Worm (Caenorhabditis elegans) whole organism, L1 larva: Measurements from ENCODE around the gene cgh-1.

Experiments used
- C16A3.4 ChIP-seq: fragments of 150-350 bp; optimal IDR thresholded peaks from 2 replicates; lab custom pipeline; 2014; ENCODE audit warnings: missing biosample characterization, missing genetic modification characterization
- C34B4.2 ChIP-seq: sonication (generic microtip); optimal IDR thresholded peaks from 2 replicates; lab custom pipeline; 2017; ENCODE audit warnings: mild to moderate bottlenecking, missing genetic modification characterization, missing compliant biosample characterization
- F16B12.6 ChIP-seq: fragments of 150-350 bp; optimal IDR thresholded peaks from 2 replicates; lab custom pipeline; 2014; ENCODE audit warnings: missing biosample characterization, missing genetic modification characterization
- Y116A8C.19 ChIP-seq: sonication (generic microtip); optimal IDR thresholded peaks from 2 replicates; lab custom pipeline; 2016; ENCODE audit warnings: missing compliant biosample characterization, missing genetic modification characterization, borderline replicate concordance
- aha-1 ChIP-seq: fragments of 150-350 bp; optimal IDR thresholded peaks from 2 replicates; lab custom pipeline; 2014; ENCODE audit warnings: missing biosample characterization, missing genetic modification characterization
- alr-1 ChIP-seq: fragments of 200-800 bp; sonication (Bioruptor generic); optimal IDR thresholded peaks from 2 replicates; lab custom pipeline; 2018; ENCODE audit warnings: borderline replicate concordance, mild to moderate bottlenecking, missing genetic modification characterization, missing compliant biosample characterization
- ama-1 ChIP-seq: fragments of 150-350 bp; optimal IDR thresholded peaks from 2 replicates; lab custom pipeline; 2014
- ceh-8 ChIP-seq: fragments of 200-800 bp; sonication (Bioruptor generic); optimal IDR thresholded peaks from 2 replicates; lab custom pipeline; 2018; ENCODE audit warnings: mild to moderate bottlenecking, missing genetic modification characterization, moderate library complexity, missing compliant biosample characterization
- ceh-82 ChIP-seq, 3 experiments: fragments of 150-350 bp in 1 of 3; sonication (generic microtip) in 2 of 3; optimal IDR thresholded peaks; 2 replicates each; lab custom pipeline; 2014 to 2017; ENCODE audit warnings: missing biosample characterization in 3 of 3, missing genetic modification characterization in 3 of 3
- ceh-88 ChIP-seq: fragments of 200-800 bp; sonication (Bioruptor generic); IDR thresholded peaks from 2 replicates; pipeline ENCODE4 v1.3.6; 2022; ENCODE audit warnings: missing genetic modification characterization, missing compliant biosample characterization
- ceh-90 ChIP-seq: sonication (generic microtip); optimal IDR thresholded peaks from 2 replicates; lab custom pipeline; 2016; ENCODE audit warnings: missing genetic modification characterization, missing compliant biosample characterization
- ces-1 ChIP-seq: fragments of 150-350 bp; optimal IDR thresholded peaks from 2 replicates; lab custom pipeline; 2014; ENCODE audit warnings: missing biosample characterization, missing genetic modification reagents, missing genetic modification characterization
- dpl-1 ChIP-seq, 3 experiments: fragments of 150-350 bp in 2 of 3; sonication (generic microtip) in 1 of 3; optimal IDR thresholded peaks; 2 replicates each; lab custom pipeline; 2014 to 2017; ENCODE audit warnings: missing biosample characterization in 3 of 3, missing genetic modification characterization in 3 of 3, missing genetic modification reagents in 3 of 3
- ets-5 ChIP-seq: fragments of 200-800 bp; sonication (Bioruptor generic); IDR thresholded peaks from 2 replicates; pipeline ENCODE4 v1.3.6; 2022; ENCODE audit warnings: missing genetic modification characterization, missing compliant biosample characterization
- fkh-4 ChIP-seq: sonication (generic microtip); optimal IDR thresholded peaks from 2 replicates; lab custom pipeline; 2016; ENCODE audit warnings: missing compliant biosample characterization, missing genetic modification characterization, borderline replicate concordance
- fkh-8 ChIP-seq: sonication (generic microtip); optimal IDR thresholded peaks from 2 replicates; lab custom pipeline; 2016; ENCODE audit warnings: mild to moderate bottlenecking, missing genetic modification characterization, missing compliant biosample characterization
- fos-1 ChIP-seq: fragments of 150-350 bp; optimal IDR thresholded peaks from 2 replicates; lab custom pipeline; 2014; ENCODE audit warnings: missing biosample characterization, missing genetic modification characterization
- hlh-17 ChIP-seq: fragments of 200-800 bp; sonication (Bioruptor generic); optimal IDR thresholded peaks from 2 replicates; lab custom pipeline; 2018; ENCODE audit warnings: missing genetic modification characterization, mild to moderate bottlenecking, missing compliant biosample characterization, moderate library complexity, borderline replicate concordance
- hlh-4 ChIP-seq: sonication (generic microtip); optimal IDR thresholded peaks from 2 replicates; lab custom pipeline; 2016; ENCODE audit warnings: mild to moderate bottlenecking, missing genetic modification characterization, missing compliant biosample characterization
- hpl-2 ChIP-seq: fragments of 150-350 bp; optimal IDR thresholded peaks from 2 replicates; lab custom pipeline; 2014; ENCODE audit warnings: missing biosample characterization, missing genetic modification reagents, missing genetic modification characterization
- irx-1 ChIP-seq: sonication (generic microtip); optimal IDR thresholded peaks from 2 replicates; lab custom pipeline; 2016; ENCODE audit warnings: missing genetic modification characterization, missing compliant biosample characterization
- lin-14 ChIP-seq: fragments of 200-800 bp; sonication (Bioruptor generic); optimal IDR thresholded peaks from 2 replicates; lab custom pipeline; 2018; ENCODE audit warnings: mild to moderate bottlenecking, missing genetic modification characterization, moderate library complexity, missing compliant biosample characterization
- lin-15B ChIP-seq: fragments of 150-350 bp; sonication (generic microtip); optimal IDR thresholded peaks from 3 replicates; lab custom pipeline; 2014; ENCODE audit warnings: missing biosample characterization, missing genetic modification characterization
- lin-35 ChIP-seq, 2 experiments: fragments of 150-350 bp; optimal IDR thresholded peaks; 2 replicates each; lab custom pipeline; 2014; ENCODE audit warnings: missing biosample characterization in 2 of 2, missing genetic modification characterization in 2 of 2, missing genetic modification reagents in 2 of 2
- lir-3 ChIP-seq: sonication (generic microtip); optimal IDR thresholded peaks from 2 replicates; lab custom pipeline; 2016; ENCODE audit warnings: mild to moderate bottlenecking, missing genetic modification characterization, moderate library complexity, missing compliant biosample characterization; ENCODE audit not compliant: poor library complexity
- mab-9 ChIP-seq: fragments of 200-800 bp; sonication (Bioruptor generic); IDR thresholded peaks from 2 replicates; pipeline ENCODE4 v1.3.6; 2022; ENCODE audit warnings: missing genetic modification reagents, missing genetic modification characterization, missing compliant biosample characterization
- mdl-1 ChIP-seq, 2 experiments: fragments of 150-350 bp; optimal IDR thresholded peaks; 2 replicates each; lab custom pipeline; 2014 to 2017; ENCODE audit warnings: missing biosample characterization in 2 of 2, missing genetic modification characterization in 2 of 2, inconsistent platforms in 1 of 2
- mep-1 ChIP-seq: fragments of 150-350 bp; optimal IDR thresholded peaks from 2 replicates; lab custom pipeline; 2014; ENCODE audit warnings: missing biosample characterization, missing genetic modification characterization
- nhr-11 ChIP-seq: fragments of 150-350 bp; optimal IDR thresholded peaks from 2 replicates; lab custom pipeline; 2014; ENCODE audit warnings: missing biosample characterization, missing genetic modification characterization
- nhr-237 ChIP-seq: fragments of 150-350 bp; optimal IDR thresholded peaks from 2 replicates; lab custom pipeline; 2014; ENCODE audit warnings: missing biosample characterization, missing genetic modification characterization
- nhr-28 ChIP-seq: fragments of 150-350 bp; optimal IDR thresholded peaks from 2 replicates; lab custom pipeline; 2014; ENCODE audit warnings: missing biosample characterization, missing genetic modification characterization
- nhr-47 ChIP-seq: sonication (generic microtip); optimal IDR thresholded peaks from 2 replicates; lab custom pipeline; 2016; ENCODE audit warnings: mild to moderate bottlenecking, missing genetic modification characterization, moderate library complexity, missing compliant biosample characterization
- nhr-77 ChIP-seq: fragments of 150-350 bp; optimal IDR thresholded peaks from 2 replicates; lab custom pipeline; 2014; ENCODE audit warnings: missing biosample characterization, missing genetic modification characterization
- pag-3 ChIP-seq: sonication (generic microtip); optimal IDR thresholded peaks from 2 replicates; lab custom pipeline; 2017; ENCODE audit warnings: missing genetic modification characterization, mild to moderate bottlenecking, missing compliant biosample characterization, antibody characterized with exemption, borderline replicate concordance; ENCODE audit not compliant: insufficient read depth
- rnt-1 ChIP-seq: sonication (generic microtip); optimal IDR thresholded peaks from 2 replicates; lab custom pipeline; 2016; ENCODE audit warnings: mild to moderate bottlenecking, missing genetic modification characterization, moderate library complexity, missing compliant biosample characterization
- skn-1 ChIP-seq: fragments of 150-350 bp; optimal IDR thresholded peaks from 2 replicates; lab custom pipeline; 2014; ENCODE audit warnings: missing biosample characterization, missing genetic modification characterization
- snpc-4 ChIP-seq: fragments of 150-350 bp; optimal IDR thresholded peaks from 2 replicates; lab custom pipeline; 2014; ENCODE audit warnings: missing biosample characterization, missing genetic modification characterization
- sptf-1 ChIP-seq: fragments of 150-350 bp; optimal IDR thresholded peaks from 2 replicates; lab custom pipeline; 2014; ENCODE audit warnings: missing biosample characterization, missing genetic modification characterization
- sup-37 ChIP-seq: fragments of 200-800 bp; sonication (Bioruptor generic); optimal IDR thresholded peaks from 2 replicates; lab custom pipeline; 2018; ENCODE audit warnings: mild to moderate bottlenecking, missing genetic modification characterization, missing compliant biosample characterization
- swsn-7 ChIP-seq: sonication (generic microtip); optimal IDR thresholded peaks from 2 replicates; lab custom pipeline; 2016; ENCODE audit warnings: missing genetic modification characterization, missing compliant biosample characterization
- tlp-1 ChIP-seq: fragments of 150-350 bp; optimal IDR thresholded peaks from 2 replicates; lab custom pipeline; 2014; ENCODE audit warnings: missing biosample characterization, missing genetic modification characterization
- unc-30 ChIP-seq: sonication (generic microtip); optimal IDR thresholded peaks from 2 replicates; lab custom pipeline; 2017; ENCODE audit warnings: missing biosample characterization, missing genetic modification characterization
- unc-98 ChIP-seq: fragments of 200-800 bp; sonication (Bioruptor generic); IDR thresholded peaks from 2 replicates; pipeline ENCODE4 v1.3.6; 2022; ENCODE audit warnings: missing genetic modification characterization, missing compliant biosample characterization
- vab-15 ChIP-seq: sonication (generic microtip); optimal IDR thresholded peaks from 2 replicates; lab custom pipeline; 2017; ENCODE audit warnings: missing genotype, mild to moderate bottlenecking, missing genetic modification characterization, missing compliant biosample characterization
- zag-1 ChIP-seq: fragments of 150-350 bp; optimal IDR thresholded peaks from 2 replicates; lab custom pipeline; 2014; ENCODE audit warnings: missing biosample characterization, missing genetic modification characterization
- zip-4 ChIP-seq: fragments of 200-800 bp; sonication (Bioruptor generic); optimal IDR thresholded peaks from 2 replicates; lab custom pipeline; 2018; ENCODE audit warnings: mild to moderate bottlenecking, missing genetic modification characterization, moderate library complexity, missing compliant biosample characterization
- ztf-11 ChIP-seq, 2 experiments: sonication (generic microtip); optimal IDR thresholded peaks; 2 replicates each; lab custom pipeline; 2016 to 2017; ENCODE audit warnings: missing genetic modification characterization in 2 of 2, missing biosample characterization in 1 of 2, missing compliant biosample characterization in 1 of 2
- ztf-4 ChIP-seq: fragments of 150-350 bp; optimal IDR thresholded peaks from 2 replicates; lab custom pipeline; 2014; ENCODE audit warnings: missing biosample characterization, missing genetic modification characterization

cgh-1 gene

DNA sequence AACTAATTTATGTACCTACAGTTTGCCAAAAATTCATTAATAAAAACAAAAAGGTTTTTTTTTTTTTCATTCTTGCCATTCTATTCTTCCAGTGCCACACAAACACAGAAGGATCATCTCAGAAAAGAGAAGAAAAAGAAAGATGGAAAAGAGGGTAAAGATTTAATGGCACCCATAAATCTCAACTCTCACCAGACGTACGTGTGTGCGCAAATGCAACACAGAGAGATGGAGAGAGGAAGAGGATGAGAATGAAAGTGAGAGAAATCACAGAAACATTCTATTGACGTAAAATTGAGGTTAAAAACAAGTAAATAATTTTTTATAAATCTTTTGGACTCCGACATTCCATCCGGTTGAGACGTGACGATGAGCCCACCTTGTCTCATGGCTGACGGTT is 46.6 kb upstream of the cgh-1 start (continued):
- TF ChIP-seq ztf-11 (tag; optimal IDR thresholded peaks at IDR 0.05; lab: Kevin White, UChicago) (no peak), ztf-4 (tag; lab: Kevin White, UChicago) (no peak), fkh-4 (no peak), ets-5 (GFP tag; lab: Robert Waterston, UW) (no peak), alr-1 (tag; lab: Kevin White, UChicago) (no peak), irx-1 (tag; lab: Kevin White, UChicago) (no peak), ces-1 (GFP tag; lab: Kevin White, UChicago) (no peak), C34B4.2 (tag; lab: Kevin White, UChicago) (no peak), ceh-90 (tag; lab: Kevin White, UChicago) (no peak), lir-3 (tag; lab: Kevin White, UChicago) (no peak), skn-1 (tag; lab: Kevin White, UChicago) (no peak), F16B12.6 (tag; lab: Kevin White, UChicago) (no peak), unc-98 (GFP tag; lab: Robert Waterston, UW) (no peak), unc-30 (no peak), snpc-4 (no peak), sup-37 (GFP tag; lab: Kevin White, UChicago) (no peak), aha-1 (tag; lab: Kevin White, UChicago) (no peak), swsn-7 (tag; lab: Kevin White, UChicago) (no peak), zip-4 (GFP tag; lab: Kevin White, UChicago) (no peak), vab-15 (no peak), ceh-8 (GFP tag; lab: Kevin White, UChicago) (no peak), hlh-4 (tag; lab: Kevin White, UChicago) (no peak), mab-9 (GFP tag; lab: Robert Waterston, UW) (no peak), lin-35 (GFP tag; optimal IDR thresholded peaks at IDR 0.05; lab: Kevin White, UChicago) (no peak), zag-1 (tag; lab: Kevin White, UChicago) (no peak), nhr-237 (no peak), hlh-17 (GFP tag; lab: Kevin White, UChicago) (no peak), sptf-1 (tag; lab: Kevin White, UChicago) (no peak), rnt-1 (peak; percentile 50), nhr-28 (no peak), fkh-8 (no peak), mdl-1 (tag; optimal IDR thresholded peaks at IDR 0.05; lab: Kevin White, UChicago) (no peak), C16A3.4 (peak; percentile 27), dpl-1 (GFP tag; optimal IDR thresholded peaks at IDR 0.05; lab: Kevin White, UChicago) (no peak), ceh-82 (tag; optimal IDR thresholded peaks at IDR 0.05; lab: Kevin White, UChicago) (no peak), lin-15B (no peak), nhr-11 (tag; lab: Kevin White, UChicago) (no peak)

DNA sequence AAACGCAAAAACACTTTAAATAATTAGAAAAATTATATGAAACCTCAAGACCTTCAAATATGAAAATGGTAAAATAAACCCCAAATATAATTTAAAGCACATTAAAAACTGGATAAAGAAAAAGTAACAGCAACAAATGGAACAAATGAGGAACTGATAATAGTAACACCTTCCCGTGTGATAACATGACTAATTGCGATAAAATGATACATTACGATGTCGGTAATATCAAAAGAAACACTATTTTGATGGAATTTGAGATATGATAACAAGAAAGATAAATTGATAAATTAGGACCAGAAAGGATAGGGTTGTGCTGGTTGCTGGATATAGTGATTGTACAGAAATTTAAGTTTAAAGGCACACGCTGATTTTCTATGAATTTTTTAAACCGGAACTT is 44.4 kb upstream of the cgh-1 start:
- TF ChIP-seq unc-98 (GFP tag; lab: Robert Waterston, UW) (no peak), nhr-28 (no peak), Y116A8C.19 (tag; lab: Kevin White, UChicago) (no peak), ceh-8 (GFP tag; lab: Kevin White, UChicago) (no peak), ceh-88 (no peak), fos-1 (tag; lab: Kevin White, UChicago) (no peak), nhr-47 (tag; lab: Kevin White, UChicago) (no peak), rnt-1 (no peak), aha-1 (tag; lab: Kevin White, UChicago) (no peak), hpl-2 (GFP tag; lab: Kevin White, UChicago) (no peak), mep-1 (tag; lab: Kevin White, UChicago) (no peak), lin-14 (GFP tag; lab: Kevin White, UChicago) (no peak), nhr-77 (no peak), dpl-1 (GFP tag; optimal IDR thresholded peaks at IDR 0.05; lab: Kevin White, UChicago) (no peak), ama-1 (lab: Kevin White, UChicago) (no peak), tlp-1 (no peak), pag-3 (tag; lab: Kevin White, UChicago) (no peak)
- TF ChIP-seq, all 84 proteins: peak for 0
